Fruit fly (Drosophila melanogaster): ENCODE data around the gene CG9917.

The CG9917 gene

dm6 chrX:16288492-16288964, 34.5 kb downstream of the CG9917 start, which contains the start of the genes CG32576 and caz (continued):
- TF ChIP-seq stwl (tag; optimal IDR thresholded peaks at IDR 0.05) (peak; percentile 83), MTF-1 (GFP tag; optimal IDR thresholded peaks at IDR 0.05; ENCODE audit: borderline replicate concordance) (no peak), CG17912 (GFP tag; optimal IDR thresholded peaks at IDR 0.05) (no peak), CG12104 (GFP tag; optimal IDR thresholded peaks at IDR 0.05) (peak; percentile 24), Doc3 (GFP tag; IDR thresholded peaks at IDR 0.05; ENCODE audit: partially characterized antibody) (peak; percentile 66; the same call in 2 of the 3 replicates), zf30C (GFP tag; optimal IDR thresholded peaks at IDR 0.05) (no peak), fu2 (GFP tag; optimal IDR thresholded peaks at IDR 0.05) (no peak), CG11723 (GFP tag; optimal IDR thresholded peaks at IDR 0.05) (no peak), CG17361 (GFP tag; IDR thresholded peaks at IDR 0.05) (peak; percentile 70; the same call in 2 of the 3 replicates), Dfd (GFP tag; optimal IDR thresholded peaks at IDR 0.05) (no peak), sna (GFP tag; IDR thresholded peaks at IDR 0.05; ENCODE audit: partially characterized antibody) (peak; percentile 56; the same call in 1 of the 2 replicates), ind (GFP tag; optimal IDR thresholded peaks at IDR 0.05) (peak; percentile 29), CG4424 (GFP tag; optimal IDR thresholded peaks at IDR 0.05) (peak; percentile 28), Myb (GFP tag; optimal IDR thresholded peaks at IDR 0.05) (peak; percentile 40), cg (GFP tag; optimal IDR thresholded peaks at IDR 0.05) (peak; percentile 54), z (GFP tag; IDR thresholded peaks at IDR 0.05) (no peak), ara (GFP tag; IDR thresholded peaks at IDR 0.05) (no peak), tin (GFP tag; optimal IDR thresholded peaks at IDR 0.05) (peak; percentile 22), inv (GFP tag; IDR thresholded peaks at IDR 0.05; ENCODE audit: partially characterized antibody) (peak; percentile 67; the same call in 1 of the 2 replicates), bab2 (GFP tag; optimal IDR thresholded peaks at IDR 0.05) (no peak), CG12155 (GFP tag; optimal IDR thresholded peaks at IDR 0.05) (peak; percentile 37), CG3995 (GFP tag; optimal IDR thresholded peaks at IDR 0.05) (peak; percentile 28), lilli (GFP tag; optimal IDR thresholded peaks at IDR 0.05) (peak; percentile 40), sd (tag; optimal IDR thresholded peaks at IDR 0.05) (peak; percentile 81), ssp (GFP tag; IDR thresholded peaks at IDR 0.05) (no peak), CG3838 (GFP tag; optimal IDR thresholded peaks at IDR 0.05) (no peak), Chrac-16 (GFP tag; optimal IDR thresholded peaks at IDR 0.05) (peak; percentile 7), exex (tag; optimal IDR thresholded peaks at IDR 0.05) (peak; percentile 61), CG17829 (tag; optimal IDR thresholded peaks at IDR 0.05) (peak; percentile 53), MBD-R2 (GFP tag; IDR thresholded peaks at IDR 0.05) (peak; percentile 73), BtbVII (GFP tag; optimal IDR thresholded peaks at IDR 0.05) (no peak), HLH4C (GFP tag; IDR thresholded peaks at IDR 0.05; ENCODE audit: partially characterized antibody) (peak; percentile 55; the same call in 2 of the 3 replicates), CG11085 (GFP tag; IDR thresholded peaks at IDR 0.05) (no peak), org-1 (GFP tag; optimal IDR thresholded peaks at IDR 0.05) (no peak), TFAM (GFP tag; optimal IDR thresholded peaks at IDR 0.05) (no peak), seq (GFP tag; IDR thresholded peaks at IDR 0.05) (no peak), Nf-YC (tag; optimal IDR thresholded peaks at IDR 0.05) (peak; percentile 56), emc (GFP tag; optimal IDR thresholded peaks at IDR 0.05) (no peak), CG4282 (GFP tag; optimal IDR thresholded peaks at IDR 0.05) (no peak), CG17359 (tag; optimal IDR thresholded peaks at IDR 0.05) (no peak), yki (optimal IDR thresholded peaks at IDR 0.05) (no peak), HLHmδ (GFP tag; optimal IDR thresholded peaks at IDR 0.05) (no peak), tgo (GFP tag; IDR thresholded peaks at IDR 0.05) (no peak), CG17802 (tag; optimal IDR thresholded peaks at IDR 0.05) (no peak), Xrp1 (GFP tag; IDR thresholded peaks at IDR 0.05) (peak; percentile 36; the same call in 1 of the 2 replicates), CG16813 (GFP tag; IDR thresholded peaks at IDR 0.05; ENCODE audit: partially characterized antibody) (peak; percentile 64), kay (GFP tag; optimal IDR thresholded peaks at IDR 0.05) (no peak), Trl (optimal IDR thresholded peaks at IDR 0.05) (no peak), Trl (GFP tag; optimal IDR thresholded peaks at IDR 0.05) (peak; percentile 14), Mrtf (GFP tag; IDR thresholded peaks at IDR 0.05) (no peak), klu (GFP tag; IDR thresholded peaks at IDR 0.05) (no peak), ato (GFP tag; IDR thresholded peaks at IDR 0.05; ENCODE audit: partially characterized antibody) (no peak)
